5 fruit fly cellular contexts compared by ENCODE assay signal in genomic region chr3L:14786230-14786850, dm6.
TF ChIP-seq lines count a peak whose summit lies in the region.

TSS of gene bmm (minus strand) at chr3L:14786412.
TSS of gene Tdrd3 (plus strand) at chr3L:14786791.

TF ChIP-seq in whole organism, adult, 20 proteins besides CTCF, POLR2A, EP300 and RAD21 (continued from another document):
- TF ChIP-seq Crg-1 (GFP tag; optimal IDR thresholded peaks at IDR 0.05; lab: Kevin White, UChicago): peak; percentile 69
- no peak for TF ChIP-seq cnc (optimal IDR thresholded peaks at IDR 0.05; lab: Kevin White, UChicago)

TF ChIP-seq in whole organism, embryonic, 481 proteins besides CTCF, POLR2A, EP300 and RAD21 (continued from another document and continues in another):
- TF ChIP-seq amos (GFP tag; IDR thresholded peaks at IDR 0.05; lab: Robert Waterston, UW; ENCODE audit: partially characterized antibody): peak; percentile 91
- TF ChIP-seq Opbp (GFP tag; IDR thresholded peaks at IDR 0.05; lab: Robert Waterston, UW; ENCODE audit: partially characterized antibody): peak; percentile 89
- peak; percentile 22 for TF ChIP-seq CG1603 (tag; optimal IDR thresholded peaks at IDR 0.05; lab: Kevin White, UChicago)
- no peak for TF ChIP-seq CG4360 (GFP tag; IDR thresholded peaks at IDR 0.05; lab: Robert Waterston, UW)
- TF ChIP-seq ewg (GFP tag; optimal IDR thresholded peaks at IDR 0.05; lab: Kevin White, UChicago): peak; percentile 53
- peak; percentile 38 for TF ChIP-seq D19B (GFP tag; optimal IDR thresholded peaks at IDR 0.05; lab: Kevin White, UChicago)
- TF ChIP-seq CG14441 (GFP tag; IDR thresholded peaks at IDR 0.05; lab: Robert Waterston, UW): peak; percentile 75
- peak; percentile 38 for TF ChIP-seq mirr (GFP tag; optimal IDR thresholded peaks at IDR 0.05; lab: Kevin White, UChicago)
- TF ChIP-seq CG10147 (GFP tag; optimal IDR thresholded peaks at IDR 0.05; lab: Kevin White, UChicago): peak; percentile 86
- TF ChIP-seq CG7745 (tag; optimal IDR thresholded peaks at IDR 0.05; lab: Kevin White, UChicago): no peak
- TF ChIP-seq CG31365 (tag; optimal IDR thresholded peaks at IDR 0.05; lab: Kevin White, UChicago): no peak
- TF ChIP-seq Gug (GFP tag; IDR thresholded peaks at IDR 0.05; lab: Robert Waterston, UW): peak; percentile 92
- TF ChIP-seq pb (GFP tag; optimal IDR thresholded peaks at IDR 0.05; lab: Kevin White, UChicago): no peak
- peak; percentile 90 for TF ChIP-seq CG13775 (GFP tag; optimal IDR thresholded peaks at IDR 0.05; lab: Kevin White, UChicago)
- TF ChIP-seq CG17802 (tag; optimal IDR thresholded peaks at IDR 0.05; lab: Kevin White, UChicago): peak; percentile 19
- TF ChIP-seq C15 (GFP tag; IDR thresholded peaks at IDR 0.05; lab: Robert Waterston, UW): no peak
- peak; percentile 80 for TF ChIP-seq Fer2 (tag; optimal IDR thresholded peaks at IDR 0.05; lab: Kevin White, UChicago)
- TF ChIP-seq Abd-B (GFP tag; optimal IDR thresholded peaks at IDR 0.05; lab: Kevin White, UChicago): peak; percentile 89
- TF ChIP-seq Dfd (GFP tag; optimal IDR thresholded peaks at IDR 0.05; lab: Kevin White, UChicago): no peak
- TF ChIP-seq B-H1 (GFP tag; IDR thresholded peaks at IDR 0.05; lab: Robert Waterston, UW): 0 out of 3 replicates have a peak, but pooled peaks have one; percentile 43
- TF ChIP-seq CG6791 (GFP tag; IDR thresholded peaks at IDR 0.05; lab: Robert Waterston, UW; ENCODE audit: partially characterized antibody): peak; percentile 79
- TF ChIP-seq CG33213 (GFP tag; optimal IDR thresholded peaks at IDR 0.05; lab: Kevin White, UChicago): no peak
- TF ChIP-seq caup (GFP tag; optimal IDR thresholded peaks at IDR 0.05; lab: Kevin White, UChicago; ENCODE audit: severe bottlenecking): peak; percentile 45
- peak; percentile 74 for TF ChIP-seq CG4820 (GFP tag; optimal IDR thresholded peaks at IDR 0.05; lab: Kevin White, UChicago)
- no peak for TF ChIP-seq prd (optimal IDR thresholded peaks at IDR 0.05; lab: Kevin White, UChicago)
- TF ChIP-seq prd (GFP tag; IDR thresholded peaks at IDR 0.05; lab: Robert Waterston, UW): peak; percentile 82; the same call in 2 of the 3 replicates
- TF ChIP-seq cato (GFP tag; optimal IDR thresholded peaks at IDR 0.05; lab: Kevin White, UChicago; ENCODE audit: borderline replicate concordance): peak; percentile 64
- peak; percentile 40 for TF ChIP-seq CG17568 (GFP tag; optimal IDR thresholded peaks at IDR 0.05; lab: Kevin White, UChicago)
- no peak for TF ChIP-seq CG7928 (GFP tag; optimal IDR thresholded peaks at IDR 0.05; lab: Kevin White, UChicago)
- TF ChIP-seq Mad (GFP tag; optimal IDR thresholded peaks at IDR 0.05; lab: Kevin White, UChicago): peak; percentile 22
- peak; percentile 75 for TF ChIP-seq pho (GFP tag; optimal IDR thresholded peaks at IDR 0.05; lab: Kevin White, UChicago)

TF ChIP-seq in whole organism, prepupa, 60 proteins besides CTCF, POLR2A, EP300 and RAD21 (continued from another document and continues in another):
- peak; percentile 73 for TF ChIP-seq net (GFP tag; optimal IDR thresholded peaks at IDR 0.05; lab: Kevin White, UChicago)
- TF ChIP-seq acj6 (GFP tag; optimal IDR thresholded peaks at IDR 0.05; lab: Kevin White, UChicago): peak; percentile 84
- peak; percentile 73 for TF ChIP-seq CG15336 (GFP tag; IDR thresholded peaks at IDR 0.05; lab: Robert Waterston, UW)
- peak; percentile 58 for TF ChIP-seq Ets21C (GFP tag; optimal IDR thresholded peaks at IDR 0.05; lab: Kevin White, UChicago)
- TF ChIP-seq CG6792 (GFP tag; optimal IDR thresholded peaks at IDR 0.05; lab: Kevin White, UChicago): peak; percentile 67
- TF ChIP-seq CG11762 (GFP tag; optimal IDR thresholded peaks at IDR 0.05; lab: Kevin White, UChicago; ENCODE audit: insufficient read depth): peak; percentile 50
- peak; percentile 62 for TF ChIP-seq CG11902 (GFP tag; optimal IDR thresholded peaks at IDR 0.05; lab: Kevin White, UChicago)
- peak; percentile 14; the same call in 1 of the 2 replicates for TF ChIP-seq CG11294 (GFP tag; IDR thresholded peaks at IDR 0.05; lab: Robert Waterston, UW)
- peak; percentile 86 for TF ChIP-seq OdsH (GFP tag; optimal IDR thresholded peaks at IDR 0.05; lab: Kevin White, UChicago)
- peak; percentile 51 for TF ChIP-seq Eip93F (GFP tag; optimal IDR thresholded peaks at IDR 0.05; lab: Kevin White, UChicago)
- TF ChIP-seq Eip75B (GFP tag; optimal IDR thresholded peaks at IDR 0.05; lab: Kevin White, UChicago): peak; percentile 22
- TF ChIP-seq ss (GFP tag; optimal IDR thresholded peaks at IDR 0.05; lab: Kevin White, UChicago): peak; percentile 41 to 65
- peak; percentile 45 for TF ChIP-seq CG1621 (tag; optimal IDR thresholded peaks at IDR 0.05; lab: Kevin White, UChicago)
- TF ChIP-seq Hr4 (GFP tag; optimal IDR thresholded peaks at IDR 0.05; lab: Kevin White, UChicago): peak; percentile 69
- TF ChIP-seq pdm3 (GFP tag; optimal IDR thresholded peaks at IDR 0.05; lab: Kevin White, UChicago): peak; percentile 76
- peak; percentile 73 for TF ChIP-seq lz (GFP tag; optimal IDR thresholded peaks at IDR 0.05; lab: Kevin White, UChicago)
- TF ChIP-seq fd59A (GFP tag; optimal IDR thresholded peaks at IDR 0.05; lab: Kevin White, UChicago): peak; percentile 55
- peak; percentile 67 for TF ChIP-seq Smox (GFP tag; optimal IDR thresholded peaks at IDR 0.05; lab: Kevin White, UChicago)
- peak; percentile 52 for TF ChIP-seq CG6276 (GFP tag; optimal IDR thresholded peaks at IDR 0.05; lab: Kevin White, UChicago)
- peak; percentile 51 for TF ChIP-seq dac (GFP tag; optimal IDR thresholded peaks at IDR 0.05; lab: Kevin White, UChicago)
- peak; percentile 75 for TF ChIP-seq Hr39 (GFP tag; optimal IDR thresholded peaks at IDR 0.05; lab: Kevin White, UChicago)
- TF ChIP-seq CG31627 (GFP tag; optimal IDR thresholded peaks at IDR 0.05; lab: Kevin White, UChicago): peak; percentile 76
- peak; percentile 75 for TF ChIP-seq CG8119 (GFP tag; IDR thresholded peaks at IDR 0.05; lab: Robert Waterston, UW)
- TF ChIP-seq Hr38 (GFP tag; optimal IDR thresholded peaks at IDR 0.05; lab: Kevin White, UChicago): no peak
- peak; percentile 22 for TF ChIP-seq CG6854 (GFP tag; optimal IDR thresholded peaks at IDR 0.05; lab: Kevin White, UChicago)
- TF ChIP-seq Blimp-1 (GFP tag; optimal IDR thresholded peaks at IDR 0.05; lab: Kevin White, UChicago): peak; percentile 59
- TF ChIP-seq CG16779 (tag; optimal IDR thresholded peaks at IDR 0.05; lab: Kevin White, UChicago): no peak
- peak; percentile 91 for TF ChIP-seq fkh (GFP tag; optimal IDR thresholded peaks at IDR 0.05; lab: Kevin White, UChicago)
- peak; percentile 25 for TF ChIP-seq topi (GFP tag; optimal IDR thresholded peaks at IDR 0.05; lab: Kevin White, UChicago)
- TF ChIP-seq fd85E (GFP tag; optimal IDR thresholded peaks at IDR 0.05; lab: Kevin White, UChicago): no peak
- TF ChIP-seq Gug (GFP tag; IDR thresholded peaks at IDR 0.05; lab: Robert Waterston, UW): peak; percentile 58
- peak; percentile 68 for TF ChIP-seq cyc (GFP tag; optimal IDR thresholded peaks at IDR 0.05; lab: Kevin White, UChicago)
- TF ChIP-seq spab (GFP tag; optimal IDR thresholded peaks at IDR 0.05; lab: Kevin White, UChicago): peak; percentile 51

TF ChIP-seq in whole organism, pupa, 21 proteins besides CTCF, POLR2A, EP300 and RAD21 (continued from another document):
- TF ChIP-seq CG9948 (tag; optimal IDR thresholded peaks at IDR 0.05; lab: Kevin White, UChicago): peak; percentile 82

TF ChIP-seq in whole organism, wandering third instar larva, 38 proteins besides CTCF, POLR2A, EP300 and RAD21 (continued from another document):
- no peak for TF ChIP-seq usp (GFP tag; optimal IDR thresholded peaks at IDR 0.05; lab: Kevin White, UChicago)
- TF ChIP-seq jim (GFP tag; optimal IDR thresholded peaks at IDR 0.05; lab: Kevin White, UChicago): peak; percentile 61
- TF ChIP-seq ey (GFP tag; optimal IDR thresholded peaks at IDR 0.05; lab: Kevin White, UChicago): peak; percentile 67
- TF ChIP-seq foxo (GFP tag; optimal IDR thresholded peaks at IDR 0.05; lab: Kevin White, UChicago): peak in 1 of 2 experiments; percentile 83
- TF ChIP-seq HLH106 (tag; optimal IDR thresholded peaks at IDR 0.05; lab: Kevin White, UChicago): peak; percentile 85
- TF ChIP-seq pan (optimal IDR thresholded peaks at IDR 0.05; lab: Kevin White, UChicago): no peak
- peak; percentile 60 for TF ChIP-seq fru (GFP tag; optimal IDR thresholded peaks at IDR 0.05; lab: Kevin White, UChicago)
- no peak for TF ChIP-seq Abd-B (GFP tag; optimal IDR thresholded peaks at IDR 0.05; lab: Kevin White, UChicago)
- TF ChIP-seq GATAd (GFP tag; optimal IDR thresholded peaks at IDR 0.05; lab: Kevin White, UChicago): peak; percentile 54
- peak; percentile 79 for TF ChIP-seq psq (GFP tag; optimal IDR thresholded peaks at IDR 0.05; lab: Kevin White, UChicago)
- peak; percentile 75 for TF ChIP-seq dmrt93B (GFP tag; optimal IDR thresholded peaks at IDR 0.05; lab: Kevin White, UChicago)
- no peak for TF ChIP-seq N (GFP tag; optimal IDR thresholded peaks at IDR 0.05; lab: Kevin White, UChicago)
- TF ChIP-seq Dif (GFP tag; optimal IDR thresholded peaks at IDR 0.05; lab: Kevin White, UChicago; ENCODE audit: partially characterized antibody): peak; percentile 51
- no peak for TF ChIP-seq Myc (optimal IDR thresholded peaks at IDR 0.05; lab: Kevin White, UChicago)
- peak; percentile 72 for TF ChIP-seq CG9705 (GFP tag; optimal IDR thresholded peaks at IDR 0.05; lab: Kevin White, UChicago)
- TF ChIP-seq brk (GFP tag; optimal IDR thresholded peaks at IDR 0.05; lab: Kevin White, UChicago): peak; percentile 76
